Worm (Caenorhabditis elegans) whole organism, L2 larva: ENCODE measurements around the gene C50F7.6.

ENCODE experiments used
- R02D3.7 ChIP-seq: fragments of 150-350 bp; optimal IDR thresholded peaks from 2 replicates; lab custom pipeline; 2014; ENCODE audit warnings: missing biosample characterization, missing genetic modification characterization
- aly-2 ChIP-seq: fragments of 150-350 bp; optimal IDR thresholded peaks from 2 replicates; lab custom pipeline; 2014; ENCODE audit warnings: missing biosample characterization, missing genetic modification characterization
- ama-1 ChIP-seq: fragments of 150-350 bp; optimal IDR thresholded peaks from 2 replicates; lab custom pipeline; 2018; ENCODE audit warnings: inconsistent platforms
- blmp-1 ChIP-seq: sonication (generic microtip); optimal IDR thresholded peaks from 2 replicates; lab custom pipeline; 2017; ENCODE audit warnings: missing genetic modification characterization, mild to moderate bottlenecking, missing compliant biosample characterization, antibody characterized with exemption, moderate library complexity; ENCODE audit not compliant: insufficient read depth
- ceh-82 ChIP-seq: fragments of 150-350 bp; optimal IDR thresholded peaks from 2 replicates; lab custom pipeline; 2014; ENCODE audit warnings: missing biosample characterization, missing genetic modification characterization
- elt-3 ChIP-seq: sonication (generic microtip); optimal IDR thresholded peaks from 2 replicates; lab custom pipeline; 2017; ENCODE audit warnings: missing biosample characterization, missing genetic modification characterization
- fos-1 ChIP-seq: fragments of 150-350 bp; optimal IDR thresholded peaks from 2 replicates; lab custom pipeline; 2014; ENCODE audit warnings: missing biosample characterization, missing genetic modification characterization
- lin-11 ChIP-seq: fragments of 150-350 bp; sonication (generic microtip); optimal IDR thresholded peaks from 2 replicates; lab custom pipeline; 2014; ENCODE audit warnings: missing biosample characterization, missing genetic modification characterization, inconsistent platforms, mixed read lengths
- lsy-2 ChIP-seq, 2 experiments: fragments of 150-350 bp in 1 of 2; sonication (generic microtip) in 1 of 2; optimal IDR thresholded peaks; 2 replicates each; lab custom pipeline; 2014 to 2017; ENCODE audit warnings: missing biosample characterization in 2 of 2, missing genetic modification characterization in 2 of 2
- nhr-10 ChIP-seq: sonication (generic microtip); optimal IDR thresholded peaks from 2 replicates; lab custom pipeline; 2017; ENCODE audit warnings: missing biosample characterization, missing genetic modification characterization
- nhr-11 ChIP-seq: fragments of 150-350 bp; optimal IDR thresholded peaks from 2 replicates; lab custom pipeline; 2014; ENCODE audit warnings: missing biosample characterization, missing genetic modification characterization
- nhr-77 ChIP-seq: fragments of 150-350 bp; optimal IDR thresholded peaks from 2 replicates; lab custom pipeline; 2014; ENCODE audit warnings: missing biosample characterization, missing genetic modification characterization

ce11 chrIV:7674874-7675273, 48.1 kb downstream of the C50F7.6 start, which contains the start of gene itr-1:
- TF ChIP-seq R02D3.7 (no peak), aly-2 (tag; lab: Kevin White, UChicago) (no peak), lin-11 (tag; lab: Kevin White, UChicago) (no peak), ama-1 (lab: Kevin White, UChicago) (no peak), nhr-11 (no peak), nhr-10 (no peak), elt-3 (tag; lab: Kevin White, UChicago) (no peak), fos-1 (tag; lab: Kevin White, UChicago) (no peak), blmp-1 (tag; lab: Kevin White, UChicago) (no peak), ceh-82 (tag; lab: Kevin White, UChicago) (no peak), nhr-77 (tag; lab: Kevin White, UChicago) (no peak), lsy-2 (tag; optimal IDR thresholded peaks at IDR 0.05; lab: Kevin White, UChicago) (no peak)
